Worm (Caenorhabditis elegans): ENCODE data around the gene ilys-3.

Gene ilys-3

ce11 chrIV:2464156-2464555, at the start of gene ilys-3:
TSS of gene ilys-3 (plus strand) at chrIV:2464456.
- TF ChIP-seq flt-1 (GFP tag; IDR thresholded peaks at IDR 0.05) (no peak), ztf-23 (GFP tag; IDR thresholded peaks at IDR 0.05) (no peak), T22C8.4 (GFP tag; IDR thresholded peaks at IDR 0.05) (no peak), med-1 (GFP tag; optimal IDR thresholded peaks at IDR 0.05; ENCODE audit: insufficient read depth) (no peak), ref-1 (GFP tag; conservative IDR thresholded peaks at IDR 0.05) (no peak), klf-2 (GFP tag; conservative IDR thresholded peaks at IDR 0.05) (no peak), cog-1 (tag; optimal IDR thresholded peaks at IDR 0.05) (no peak), ztf-29 (GFP tag; IDR thresholded peaks at IDR 0.05) (no peak), tab-1 (GFP tag; IDR thresholded peaks at IDR 0.05) (no peak)

- TF ChIP-seq klf-2 (GFP tag; conservative IDR thresholded peaks at IDR 0.05) (no peak), ztf-29 (GFP tag; IDR thresholded peaks at IDR 0.05) (no peak), flt-1 (GFP tag; IDR thresholded peaks at IDR 0.05) (no peak), ref-1 (GFP tag; conservative IDR thresholded peaks at IDR 0.05) (no peak), T22C8.4 (GFP tag; IDR thresholded peaks at IDR 0.05) (no peak), cog-1 (tag; optimal IDR thresholded peaks at IDR 0.05) (no peak), med-1 (GFP tag; optimal IDR thresholded peaks at IDR 0.05; ENCODE audit: insufficient read depth) (no peak), ztf-23 (GFP tag; IDR thresholded peaks at IDR 0.05) (no peak), tab-1 (GFP tag; IDR thresholded peaks at IDR 0.05) (no peak)
Observed at ce11 chrIV:2416738-2417137, 47.5 kb upstream of the ilys-3 start.

ce11 chrIV:2432693-2433092, 31.6 kb upstream of the ilys-3 start, which contains the start of gene C45G7.4:
TSS of gene C45G7.4 (plus strand) at chrIV:2432993.
- TF ChIP-seq med-1 (GFP tag; optimal IDR thresholded peaks at IDR 0.05; ENCODE audit: insufficient read depth) (no peak), cog-1 (tag; optimal IDR thresholded peaks at IDR 0.05) (no peak), klf-2 (GFP tag; conservative IDR thresholded peaks at IDR 0.05) (no peak), ztf-29 (GFP tag; IDR thresholded peaks at IDR 0.05) (no peak), T22C8.4 (GFP tag; IDR thresholded peaks at IDR 0.05) (no peak), ztf-23 (GFP tag; IDR thresholded peaks at IDR 0.05) (no peak), flt-1 (GFP tag; IDR thresholded peaks at IDR 0.05) (no peak), tab-1 (GFP tag; IDR thresholded peaks at IDR 0.05) (no peak), ref-1 (GFP tag; conservative IDR thresholded peaks at IDR 0.05) (no peak)

ce11 chrIV:2434366-2434765, 29.9 kb upstream of the ilys-3 start:
- TF ChIP-seq ztf-23 (GFP tag; IDR thresholded peaks at IDR 0.05) = no peak
- TF ChIP-seq flt-1 (GFP tag; IDR thresholded peaks at IDR 0.05) = no peak
- no peak for TF ChIP-seq ref-1 (GFP tag; conservative IDR thresholded peaks at IDR 0.05)
- TF ChIP-seq med-1 (GFP tag; optimal IDR thresholded peaks at IDR 0.05; ENCODE audit: insufficient read depth) = no peak
- no peak for TF ChIP-seq klf-2 (GFP tag; conservative IDR thresholded peaks at IDR 0.05)
- TF ChIP-seq ztf-29 (GFP tag; IDR thresholded peaks at IDR 0.05) = no peak
- no peak for TF ChIP-seq T22C8.4 (GFP tag; IDR thresholded peaks at IDR 0.05)
- no peak for TF ChIP-seq cog-1 (tag; optimal IDR thresholded peaks at IDR 0.05)
- no peak for TF ChIP-seq tab-1 (GFP tag; IDR thresholded peaks at IDR 0.05)

- TF ChIP-seq ztf-23 (GFP tag; IDR thresholded peaks at IDR 0.05) (no peak), ztf-29 (GFP tag; IDR thresholded peaks at IDR 0.05) (no peak), med-1 (GFP tag; optimal IDR thresholded peaks at IDR 0.05; ENCODE audit: insufficient read depth) (no peak)
Observed at ce11 chrIV:2451233-2451632, 13.0 kb upstream of the ilys-3 start, which contains the start of gene C45G7.13. TSS of gene C45G7.13 (minus strand) at chrIV:2451333.

ce11 chrIV:2451655-2452054, 12.6 kb upstream of the ilys-3 start:
- TF ChIP-seq flt-1 (GFP tag; IDR thresholded peaks at IDR 0.05) (no peak), ztf-23 (GFP tag; IDR thresholded peaks at IDR 0.05) (no peak), klf-2 (GFP tag; conservative IDR thresholded peaks at IDR 0.05) (no peak), ztf-29 (GFP tag; IDR thresholded peaks at IDR 0.05) (no peak), T22C8.4 (GFP tag; IDR thresholded peaks at IDR 0.05) (no peak), cog-1 (tag; optimal IDR thresholded peaks at IDR 0.05) (no peak), ref-1 (GFP tag; conservative IDR thresholded peaks at IDR 0.05) (no peak), tab-1 (GFP tag; IDR thresholded peaks at IDR 0.05) (no peak), med-1 (GFP tag; optimal IDR thresholded peaks at IDR 0.05; ENCODE audit: insufficient read depth) (no peak)

ce11 chrIV:2455128-2455527, 9.1 kb upstream of the ilys-3 start:
- no peak for TF ChIP-seq cog-1 (tag; optimal IDR thresholded peaks at IDR 0.05)
- TF ChIP-seq T22C8.4 (GFP tag; IDR thresholded peaks at IDR 0.05) = no peak
- TF ChIP-seq ztf-29 (GFP tag; IDR thresholded peaks at IDR 0.05) = no peak
- no peak for TF ChIP-seq ztf-23 (GFP tag; IDR thresholded peaks at IDR 0.05)
- TF ChIP-seq klf-2 (GFP tag; conservative IDR thresholded peaks at IDR 0.05) = no peak
- no peak for TF ChIP-seq ref-1 (GFP tag; conservative IDR thresholded peaks at IDR 0.05)
- no peak for TF ChIP-seq flt-1 (GFP tag; IDR thresholded peaks at IDR 0.05)
- no peak for TF ChIP-seq tab-1 (GFP tag; IDR thresholded peaks at IDR 0.05)
- no peak for TF ChIP-seq med-1 (GFP tag; optimal IDR thresholded peaks at IDR 0.05; ENCODE audit: insufficient read depth)

ce11 chrIV:2461396-2461795, 2.9 kb upstream of the ilys-3 start:
- TF ChIP-seq ztf-29 (GFP tag; IDR thresholded peaks at IDR 0.05) (no peak), tab-1 (GFP tag; IDR thresholded peaks at IDR 0.05) (no peak), flt-1 (GFP tag; IDR thresholded peaks at IDR 0.05) (no peak), T22C8.4 (GFP tag; IDR thresholded peaks at IDR 0.05) (no peak), ztf-23 (GFP tag; IDR thresholded peaks at IDR 0.05) (no peak), klf-2 (GFP tag; conservative IDR thresholded peaks at IDR 0.05) (no peak)

ce11 chrIV:2463311-2463710, 945 bp upstream of the ilys-3 start, which contains the start of gene cdh-10:
TSS of gene cdh-10 (minus strand) at chrIV:2463369.
- TF ChIP-seq tab-1 (GFP tag; IDR thresholded peaks at IDR 0.05) (no peak), T22C8.4 (GFP tag; IDR thresholded peaks at IDR 0.05) (no peak), med-1 (GFP tag; optimal IDR thresholded peaks at IDR 0.05; ENCODE audit: insufficient read depth) (no peak), ztf-23 (GFP tag; IDR thresholded peaks at IDR 0.05) (no peak), ref-1 (GFP tag; conservative IDR thresholded peaks at IDR 0.05) (no peak), ztf-29 (GFP tag; IDR thresholded peaks at IDR 0.05) (no peak), cog-1 (tag; optimal IDR thresholded peaks at IDR 0.05) (no peak), klf-2 (GFP tag; conservative IDR thresholded peaks at IDR 0.05) (no peak), flt-1 (GFP tag; IDR thresholded peaks at IDR 0.05) (no peak)

ce11 chrIV:2466249-2466648, 2.0 kb downstream of the ilys-3 start:
- TF ChIP-seq klf-2 (GFP tag; conservative IDR thresholded peaks at IDR 0.05) (no peak), ztf-29 (GFP tag; IDR thresholded peaks at IDR 0.05) (no peak), ref-1 (GFP tag; conservative IDR thresholded peaks at IDR 0.05) (no peak), tab-1 (GFP tag; IDR thresholded peaks at IDR 0.05) (no peak), cog-1 (tag; optimal IDR thresholded peaks at IDR 0.05) (no peak), T22C8.4 (GFP tag; IDR thresholded peaks at IDR 0.05) (no peak), ztf-23 (GFP tag; IDR thresholded peaks at IDR 0.05) (no peak), med-1 (GFP tag; optimal IDR thresholded peaks at IDR 0.05; ENCODE audit: insufficient read depth) (no peak), flt-1 (GFP tag; IDR thresholded peaks at IDR 0.05) (no peak)

Measured in whole organism, midembryonic.